Fruit fly (Drosophila melanogaster): ENCODE data around the gene Lkb1.

Gene Lkb1

DNA sequence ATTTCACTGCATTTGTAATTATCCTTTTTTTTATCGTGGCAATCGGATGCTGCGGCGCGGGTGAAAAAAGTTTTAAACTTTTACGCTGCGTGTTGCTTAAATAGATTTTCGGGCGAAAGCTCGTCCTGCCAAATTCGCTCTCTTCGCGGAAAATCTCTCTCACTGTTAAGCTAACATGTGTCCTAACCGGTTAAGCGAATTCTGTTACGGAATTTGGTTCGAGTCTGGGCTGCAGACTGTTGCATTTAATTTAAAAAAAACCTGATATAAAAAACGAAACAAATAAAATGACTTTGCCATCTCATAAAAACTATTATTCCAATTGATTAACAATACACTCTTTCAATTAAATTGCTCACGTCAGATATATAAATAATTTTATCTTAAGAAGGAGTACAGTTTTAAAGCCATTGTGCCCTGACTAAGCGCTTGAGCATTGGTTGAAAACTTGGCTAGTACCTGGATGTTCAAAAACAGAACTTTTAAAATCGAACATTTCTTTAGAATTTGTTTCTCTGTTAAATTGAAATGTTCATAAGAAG is 1.8 kb upstream of the Lkb1 start, which contains the start of gene Task6:
Task6 (minus strand) TSS at position 51 of the 542 bp plus-strand sequence.
- no peak for TF ChIP-seq noc (tag; optimal IDR thresholded peaks at IDR 0.05)

DNA sequence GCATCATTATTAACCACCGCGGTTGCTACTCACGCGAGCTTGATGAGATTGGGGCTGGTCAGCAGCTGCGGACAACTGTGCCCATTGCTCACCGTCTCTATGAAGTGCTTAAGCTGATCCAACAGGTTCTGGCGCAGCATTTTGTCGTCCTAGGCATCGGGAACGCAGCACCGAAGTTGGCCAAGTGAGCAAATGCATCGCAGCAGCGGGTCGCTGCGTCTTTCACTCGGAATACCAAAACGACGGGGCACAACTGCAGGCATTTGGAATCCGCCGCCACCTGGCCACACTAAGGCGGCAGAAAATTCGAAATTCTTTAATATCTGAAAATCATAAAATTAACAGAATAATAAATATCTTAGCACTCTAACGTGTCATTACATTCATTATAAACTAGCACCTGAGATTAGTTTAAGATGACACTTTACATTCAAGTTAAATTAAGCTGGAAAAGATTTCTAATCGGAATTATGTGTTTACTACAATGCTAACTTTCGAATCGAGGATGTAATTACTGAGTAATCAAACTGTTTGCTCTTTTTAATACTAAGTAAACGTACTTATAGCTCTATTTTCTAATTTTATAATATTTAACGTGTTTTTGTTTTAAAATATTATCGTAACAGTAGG is 6.8 kb downstream of the Lkb1 start:
- no peak for TF ChIP-seq noc (tag; optimal IDR thresholded peaks at IDR 0.05)

DNA sequence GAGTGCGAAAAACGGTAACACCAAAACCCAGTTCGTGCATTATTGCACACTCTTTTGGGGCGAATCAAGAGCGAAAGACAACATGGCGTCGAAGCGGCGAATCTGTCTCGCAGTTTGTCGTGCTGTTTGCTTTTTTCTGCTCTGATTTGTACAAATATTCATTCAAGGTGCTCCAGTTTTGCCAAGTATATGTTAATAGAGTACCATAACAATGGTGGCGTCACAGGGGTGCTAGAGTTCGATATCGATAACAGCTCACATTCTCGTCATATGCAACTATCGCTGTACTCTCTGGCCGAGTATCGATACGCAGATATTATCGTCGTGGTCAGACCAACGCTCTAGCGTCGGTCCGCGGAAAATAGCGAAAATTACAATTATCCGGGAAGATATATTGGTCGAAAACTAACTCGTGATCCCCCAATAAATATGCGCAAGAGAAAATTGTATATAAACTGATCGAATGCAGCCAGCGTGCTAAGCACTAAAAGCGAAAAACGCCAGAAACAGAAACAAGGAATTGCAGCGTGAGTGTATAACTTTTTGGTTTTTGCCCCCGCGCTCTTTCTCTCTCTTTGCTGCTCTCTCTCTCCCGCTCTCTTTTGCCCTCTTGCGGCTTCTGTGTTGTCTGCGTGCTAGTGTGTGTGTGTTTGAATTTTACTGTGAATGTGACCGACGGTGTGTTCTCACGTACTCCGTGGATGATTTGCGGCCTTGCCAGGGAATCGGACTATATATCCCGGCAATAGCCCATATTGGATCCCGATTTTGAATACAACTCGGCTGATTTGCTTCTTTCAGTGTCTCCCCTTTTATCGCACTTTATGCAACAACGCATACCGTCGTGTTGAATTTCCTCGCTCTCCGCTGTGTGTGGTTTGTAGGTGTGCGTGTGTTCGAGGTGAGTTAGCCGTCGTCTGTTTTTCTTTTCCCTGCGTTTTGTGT is 7.5 kb downstream of the Lkb1 start, which contains the start of gene flfl:
flfl (plus strand) TSS at position 298 of the 945 bp plus-strand sequence.
- no peak for TF ChIP-seq noc (tag; optimal IDR thresholded peaks at IDR 0.05)

DNA sequence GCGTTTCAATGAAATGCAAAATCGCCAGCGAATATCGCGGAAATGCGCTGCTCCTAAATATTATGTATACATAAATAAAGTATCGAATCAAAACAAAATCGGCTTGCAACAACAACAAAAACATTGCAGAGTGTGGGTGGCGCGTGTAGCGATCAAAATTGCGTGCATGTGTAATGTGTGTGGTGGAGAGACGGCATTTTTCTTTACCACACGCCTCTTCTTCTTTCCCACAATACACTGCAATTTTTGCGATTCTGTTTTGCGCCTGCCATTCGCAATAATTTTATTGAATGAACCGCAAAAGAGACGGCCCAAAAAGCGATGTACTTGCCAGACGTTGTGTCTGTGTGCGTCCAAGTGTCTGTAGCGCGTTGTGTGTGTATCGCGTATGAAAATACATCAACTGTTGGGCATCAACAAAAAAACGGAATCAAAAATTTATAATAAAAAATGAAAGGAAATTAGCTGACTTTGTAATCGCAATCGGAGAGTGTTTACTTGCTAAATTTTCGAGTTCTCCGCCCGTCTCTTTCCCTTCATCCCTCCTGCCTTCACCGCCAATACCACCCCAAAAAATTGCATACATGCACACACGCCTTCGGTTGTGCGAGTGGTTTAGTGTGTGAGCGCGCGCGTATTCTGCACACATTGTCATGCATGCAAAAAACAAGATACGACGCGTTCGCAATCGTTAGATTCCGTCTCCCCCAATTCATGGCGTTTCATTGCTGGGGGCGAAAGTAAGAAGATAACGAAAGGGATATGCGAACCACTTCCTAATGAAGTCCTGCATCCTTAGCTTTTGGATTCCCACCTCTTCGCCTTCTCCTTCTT is 8.4 kb downstream of the Lkb1 start:
- TF ChIP-seq noc (tag; optimal IDR thresholded peaks at IDR 0.05): peak; percentile 22

DNA sequence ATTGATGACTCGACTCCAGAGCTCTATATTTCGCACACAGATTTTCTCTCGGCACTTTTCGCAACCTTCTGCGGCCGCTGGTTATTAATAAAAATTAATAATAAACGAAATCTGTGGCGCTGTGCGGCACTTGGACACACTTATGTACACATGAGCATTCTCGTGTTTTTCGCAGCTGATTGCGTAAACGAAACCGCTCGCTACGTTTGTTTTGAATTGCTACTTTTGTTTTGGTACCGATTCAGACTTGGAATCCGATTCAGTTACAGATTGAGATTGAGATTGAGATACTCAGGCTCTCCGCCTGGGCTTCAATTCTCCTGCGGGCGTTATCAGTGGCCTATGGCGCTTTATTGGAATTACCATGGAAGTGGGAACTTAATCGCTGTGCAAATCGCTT is 9.6 kb downstream of the Lkb1 start:
- TF ChIP-seq noc (tag; optimal IDR thresholded peaks at IDR 0.05): no peak

DNA sequence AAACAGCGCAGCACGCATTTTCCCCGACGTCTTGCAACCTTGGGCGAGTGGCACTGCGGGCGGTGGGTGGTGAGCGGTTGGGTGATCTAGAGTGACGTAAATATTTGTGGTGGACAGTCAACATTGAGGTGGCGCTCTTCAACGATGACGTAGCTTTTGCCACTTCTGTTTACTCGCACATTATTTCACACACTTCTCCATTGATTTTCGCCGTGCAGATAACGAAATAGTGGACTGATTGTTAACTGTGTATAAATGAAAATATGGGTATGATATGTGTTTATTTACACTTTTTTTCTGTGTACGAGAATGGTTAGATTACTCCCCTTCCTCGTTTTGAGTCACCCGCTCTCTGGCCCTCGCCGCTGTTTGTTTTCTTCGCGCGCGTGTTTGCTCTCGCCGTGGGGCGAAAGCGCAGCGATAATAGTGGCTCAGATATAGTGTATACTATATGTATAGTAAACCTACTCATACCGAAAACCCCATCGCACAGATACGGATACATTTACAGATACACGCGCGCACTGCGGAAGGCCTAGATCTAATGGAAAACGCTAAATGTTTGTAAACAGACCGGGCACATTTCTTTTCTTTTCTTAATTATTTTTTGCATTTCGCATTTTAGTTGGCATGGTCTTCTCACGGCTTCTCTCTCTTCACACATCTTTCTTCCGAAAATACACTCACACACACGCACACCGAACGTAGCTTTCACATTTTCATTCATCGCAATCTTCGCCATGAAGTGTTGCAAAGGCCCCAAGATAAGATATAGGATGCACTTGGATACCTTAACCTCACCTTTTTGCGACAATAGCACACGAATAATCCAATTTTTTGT is 10.2 kb downstream of the Lkb1 start, which contains the start of gene omd:
omd (minus strand) TSS at position 840 of the 841 bp plus-strand sequence.
- peak; percentile 63 for TF ChIP-seq noc (tag; optimal IDR thresholded peaks at IDR 0.05)

DNA sequence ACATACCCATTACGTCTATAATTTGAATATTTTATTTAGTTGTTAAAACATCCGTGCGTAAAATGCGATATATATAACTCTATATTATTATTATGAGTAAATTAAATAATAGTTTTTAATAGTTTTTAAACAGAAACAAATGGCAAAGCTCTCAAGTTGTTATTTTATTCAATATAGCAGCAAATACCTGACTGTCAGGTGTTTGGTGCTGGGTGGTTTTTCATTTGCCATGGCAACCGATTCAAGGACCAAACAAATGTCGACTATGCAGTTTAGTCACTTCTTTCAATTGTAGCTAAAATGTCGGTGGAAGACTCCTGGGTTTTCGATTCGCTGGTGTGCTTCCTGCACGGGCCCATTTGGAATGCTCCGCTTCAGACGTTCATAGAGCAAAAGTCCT is 17.4 kb downstream of the Lkb1 start, which contains the start of gene CG14367:
CG14367 (plus strand) TSS at position 301 of the 400 bp plus-strand sequence.
- TF ChIP-seq noc (tag; optimal IDR thresholded peaks at IDR 0.05): no peak

DNA sequence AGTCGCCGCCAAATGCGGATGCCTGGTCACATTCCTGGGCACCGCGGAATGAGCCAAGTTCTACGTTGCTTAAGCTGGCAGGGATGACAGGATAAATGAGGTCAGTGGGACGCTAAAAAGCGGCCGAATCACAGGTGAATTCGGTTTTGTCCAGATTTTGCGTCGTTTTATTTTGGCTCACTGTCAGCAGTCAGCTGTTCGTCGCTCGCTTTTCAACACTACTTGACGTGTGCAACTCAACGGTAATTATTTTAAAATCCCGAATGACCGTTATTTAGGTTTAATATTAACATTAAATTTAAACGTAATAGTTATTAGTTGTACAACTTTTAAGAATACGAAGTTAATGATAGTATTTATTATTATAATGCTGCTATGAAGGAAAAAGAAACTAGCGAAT is 23.0 kb downstream of the Lkb1 start:
- no peak for TF ChIP-seq noc (tag; optimal IDR thresholded peaks at IDR 0.05)

DNA sequence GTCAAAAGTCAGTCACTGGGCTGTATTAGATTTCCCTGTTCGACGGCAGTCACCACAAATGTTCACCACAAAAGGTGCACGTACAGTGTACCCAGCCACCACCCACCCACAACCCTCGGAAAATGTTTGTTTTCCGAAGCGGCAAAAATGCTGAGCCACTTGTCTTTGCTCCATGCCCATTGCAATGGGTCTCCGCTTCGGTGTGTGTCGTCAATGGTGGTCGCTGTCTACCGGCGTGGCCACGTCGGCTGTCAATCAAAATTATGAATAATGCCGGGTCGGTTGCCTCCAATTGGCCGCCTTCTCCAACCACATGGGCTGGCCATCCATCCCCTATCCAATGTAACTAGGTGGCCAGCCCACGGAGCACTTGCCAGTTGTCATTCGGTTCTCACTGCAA is 23.8 kb downstream of the Lkb1 start, which contains the start of gene ninaB:
ninaB (plus strand) TSS at position 374 of the 400 bp plus-strand sequence.
- no peak for TF ChIP-seq noc (tag; optimal IDR thresholded peaks at IDR 0.05)

DNA sequence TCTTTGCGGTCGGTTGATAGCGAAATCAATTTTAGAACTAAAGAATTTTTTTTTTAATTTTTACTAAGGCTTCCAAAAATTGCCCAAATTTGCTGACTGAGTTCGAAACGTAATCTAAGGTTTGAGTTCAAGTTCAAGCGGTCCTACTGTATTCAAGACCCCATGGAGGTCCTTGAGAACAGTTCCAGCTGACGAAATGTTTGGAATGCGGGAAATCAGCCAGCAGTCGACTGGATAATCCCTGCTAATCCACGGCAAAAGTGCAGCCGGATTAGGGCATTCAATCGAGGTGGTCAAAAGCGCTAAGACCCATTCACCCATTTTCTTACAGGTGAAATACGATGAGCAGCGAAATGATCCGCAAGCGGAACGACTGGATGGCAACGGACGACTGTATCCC is 24.4 kb downstream of the Lkb1 start, which contains the start of gene f-cup:
f-cup (minus strand) TSS at position 101 of the 400 bp plus-strand sequence.
- no peak for TF ChIP-seq noc (tag; optimal IDR thresholded peaks at IDR 0.05)

DNA sequence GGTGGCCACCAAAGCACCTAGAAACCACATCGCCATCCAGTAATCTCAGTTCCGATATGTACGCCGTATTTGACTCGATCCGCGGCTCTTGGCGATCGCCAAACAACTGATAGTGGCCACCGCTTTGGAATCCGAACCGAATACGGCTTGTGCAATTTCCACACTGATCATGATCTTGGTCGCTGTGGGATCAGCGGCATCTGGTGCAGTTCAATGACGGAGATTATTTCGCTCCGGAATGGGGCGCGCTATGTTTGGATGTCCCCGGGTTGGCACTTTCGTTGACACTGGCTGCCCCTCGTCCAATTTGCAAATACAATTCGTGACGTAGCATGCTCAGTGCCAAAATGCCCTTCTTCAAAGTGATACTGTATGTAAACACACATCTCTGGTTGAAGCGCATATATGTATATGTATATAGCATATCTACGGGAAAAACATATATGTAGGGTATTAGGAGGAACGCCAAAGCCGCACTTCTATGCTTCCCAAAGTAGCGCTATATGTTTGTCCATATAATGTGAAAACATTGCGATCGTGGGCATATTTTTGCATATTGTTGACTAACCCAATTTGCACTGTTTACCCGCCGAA is 29.0 kb downstream of the Lkb1 start, which contains the start of gene Adgf-D:
Adgf-D (minus strand) TSS at position 111 of the 594 bp plus-strand sequence.
- TF ChIP-seq noc (tag; optimal IDR thresholded peaks at IDR 0.05): no peak

DNA sequence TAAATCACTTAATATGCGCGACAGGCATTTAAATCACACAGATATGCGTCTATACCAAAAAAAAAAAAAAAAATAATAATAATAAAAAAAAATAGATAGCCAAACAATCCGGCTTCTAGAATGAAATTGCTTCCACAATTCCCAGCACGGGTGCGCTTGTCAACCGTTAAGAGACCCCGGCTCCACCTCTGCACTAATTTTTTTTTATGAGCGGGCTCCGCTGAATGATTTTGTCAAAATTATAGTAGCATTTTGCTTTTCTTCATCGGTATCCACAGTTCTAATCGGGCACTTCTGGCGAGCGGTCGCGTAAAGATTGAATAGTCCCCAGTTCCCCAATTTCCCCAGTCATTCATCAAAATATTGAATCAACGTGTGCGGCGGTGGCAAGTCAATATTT is 30.1 kb downstream of the Lkb1 start, which contains the start of gene Adgf-C:
Adgf-C (plus strand) TSS at position 301 of the 400 bp plus-strand sequence.
- TF ChIP-seq noc (tag; optimal IDR thresholded peaks at IDR 0.05): no peak

DNA sequence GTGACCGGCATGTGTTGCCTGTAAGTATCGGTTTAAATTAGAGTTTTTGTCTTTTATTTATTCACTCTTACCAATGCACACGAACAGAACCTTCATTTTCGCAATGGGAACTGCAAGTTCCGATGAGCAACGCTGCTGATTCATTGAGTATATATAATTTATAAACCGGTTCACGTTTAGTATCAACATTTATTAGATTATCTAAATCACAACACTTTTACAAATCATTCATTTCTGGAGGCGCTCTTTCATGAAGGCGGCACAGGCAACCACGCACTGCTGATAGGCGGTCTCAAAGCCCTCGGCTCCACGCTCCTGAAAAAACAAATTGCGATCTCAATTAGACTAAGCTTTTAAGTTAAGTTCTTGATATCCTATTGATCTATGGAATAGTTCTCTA is 33.5 kb downstream of the Lkb1 start, which contains the start of gene Argp:
Argp (minus strand) TSS at position 101 of the 400 bp plus-strand sequence.
- TF ChIP-seq noc (tag; optimal IDR thresholded peaks at IDR 0.05): no peak

DNA sequence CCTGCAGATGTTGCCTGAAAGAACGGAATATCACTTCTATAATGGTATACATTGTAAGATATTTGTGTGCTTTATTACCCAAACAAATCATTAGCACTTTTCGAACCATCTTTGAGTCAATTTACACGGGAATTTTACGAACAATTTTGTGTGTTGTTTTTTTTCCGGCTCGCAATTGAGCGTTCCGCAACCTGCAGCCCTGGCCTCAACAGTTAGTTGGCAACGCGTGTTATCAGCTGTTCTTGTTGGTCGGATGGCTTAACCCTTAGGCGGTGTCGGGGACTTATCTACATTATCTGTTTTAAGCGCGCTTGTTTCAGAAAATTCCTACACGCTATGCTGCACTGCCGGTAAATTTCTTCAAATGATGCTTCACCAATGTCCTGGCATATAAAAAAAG is 34.3 kb downstream of the Lkb1 start:
- TF ChIP-seq noc (tag; optimal IDR thresholded peaks at IDR 0.05): no peak
